Worm (Caenorhabditis elegans) whole organism, L3 larva: ENCODE results near the gene T05C12.9.

ENCODE experiments used
- R02D3.7 ChIP-seq: fragments of 150-350 bp; optimal IDR thresholded peaks from 2 replicates; lab custom pipeline; 2014; ENCODE audit warnings: missing biosample characterization, missing genetic modification characterization
- ZK546.5 ChIP-seq: sonication (generic microtip); optimal IDR thresholded peaks from 2 replicates; lab custom pipeline; 2017; ENCODE audit warnings: missing biosample characterization, missing genetic modification characterization
- aly-2 ChIP-seq: fragments of 150-350 bp; optimal IDR thresholded peaks from 2 replicates; lab custom pipeline; 2014; ENCODE audit warnings: missing biosample characterization, missing genetic modification characterization
- ama-1 ChIP-seq: fragments of 150-350 bp; optimal IDR thresholded peaks from 2 replicates; lab custom pipeline; 2018
- ceh-28 ChIP-seq: fragments of 150-350 bp; optimal IDR thresholded peaks from 2 replicates; lab custom pipeline; 2014; ENCODE audit warnings: missing biosample characterization, missing genetic modification reagents, missing genetic modification characterization
- ceh-9 ChIP-seq: sonication (generic microtip); optimal IDR thresholded peaks from 2 replicates; lab custom pipeline; 2018; ENCODE audit warnings: missing biosample characterization, missing genetic modification characterization
- daf-12 ChIP-seq: fragments of 150-350 bp; optimal IDR thresholded peaks from 2 replicates; lab custom pipeline; 2014; ENCODE audit warnings: missing biosample characterization, missing genetic modification reagents, missing genetic modification characterization
- egl-27 ChIP-seq: sonication (generic microtip); optimal IDR thresholded peaks from 4 replicates; lab custom pipeline; 2017; ENCODE audit warnings: missing biosample characterization, missing genetic modification reagents, missing genetic modification characterization
- egl-5 ChIP-seq: fragments of 150-350 bp; optimal IDR thresholded peaks from 2 replicates; lab custom pipeline; 2017; ENCODE audit warnings: missing biosample characterization, missing genetic modification reagents, missing genetic modification characterization, inconsistent platforms
- elt-1 ChIP-seq: fragments of 150-350 bp; optimal IDR thresholded peaks from 2 replicates; lab custom pipeline; 2014; ENCODE audit warnings: missing biosample characterization, missing genetic modification characterization
- elt-2 ChIP-seq: sonication (generic microtip); optimal IDR thresholded peaks from 2 replicates; lab custom pipeline; 2016; ENCODE audit warnings: missing genetic modification reagents, mild to moderate bottlenecking, missing genetic modification characterization, missing compliant biosample characterization
- elt-3 ChIP-seq, 3 experiments: fragments of 150-350 bp in 1 of 3; sonication (generic microtip) in 2 of 3; optimal IDR thresholded peaks; 2 replicates in 2 of 3; 4 replicates in 1 of 3; lab custom pipeline; 2014 to 2017; ENCODE audit warnings: missing biosample characterization in 3 of 3, missing genetic modification characterization in 3 of 3
- eor-1 ChIP-seq, 2 experiments: fragments of 150-350 bp; optimal IDR thresholded peaks; 2 replicates each; lab custom pipeline; 2014 to 2018; ENCODE audit warnings: missing biosample characterization in 2 of 2, missing genetic modification characterization in 2 of 2
- fos-1 ChIP-seq: fragments of 150-350 bp; optimal IDR thresholded peaks from 2 replicates; lab custom pipeline; 2014; ENCODE audit warnings: missing biosample characterization, missing genetic modification characterization
- hmg-11 ChIP-seq: sonication (generic microtip); optimal IDR thresholded peaks from 2 replicates; lab custom pipeline; 2016; ENCODE audit warnings: missing genetic modification characterization, missing compliant biosample characterization
- jun-1 ChIP-seq: fragments of 150-350 bp; optimal IDR thresholded peaks from 2 replicates; lab custom pipeline; 2014; ENCODE audit warnings: missing biosample characterization, missing genetic modification reagents, missing genetic modification characterization
- lin-15B ChIP-seq: fragments of 150-350 bp; optimal IDR thresholded peaks from 2 replicates; lab custom pipeline; 2014; ENCODE audit warnings: missing biosample characterization, missing genetic modification characterization
- lin-39 ChIP-seq: fragments of 150-350 bp; optimal IDR thresholded peaks from 2 replicates; lab custom pipeline; 2018; ENCODE audit warnings: missing biosample characterization, missing genetic modification reagents, missing genetic modification characterization
- mdl-1 ChIP-seq: fragments of 150-350 bp; optimal IDR thresholded peaks from 2 replicates; lab custom pipeline; 2014; ENCODE audit warnings: missing biosample characterization, missing genetic modification characterization
- nfya-1 ChIP-seq: sonication (generic microtip); optimal IDR thresholded peaks from 2 replicates; lab custom pipeline; 2017; ENCODE audit warnings: missing genetic modification characterization, mild to moderate bottlenecking, missing compliant biosample characterization, antibody characterized with exemption, moderate library complexity; ENCODE audit not compliant: insufficient read depth
- nhr-11 ChIP-seq: fragments of 150-350 bp; optimal IDR thresholded peaks from 2 replicates; lab custom pipeline; 2014; ENCODE audit warnings: missing biosample characterization, missing genetic modification characterization
- nhr-23 ChIP-seq: fragments of 150-350 bp; optimal IDR thresholded peaks from 2 replicates; lab custom pipeline; 2014; ENCODE audit warnings: missing biosample characterization, missing genetic modification reagents, missing genetic modification characterization
- nhr-237 ChIP-seq: fragments of 150-350 bp; optimal IDR thresholded peaks from 2 replicates; lab custom pipeline; 2014; ENCODE audit warnings: missing biosample characterization, missing genetic modification characterization
- nhr-25 ChIP-seq: sonication (generic microtip); optimal IDR thresholded peaks from 2 replicates; lab custom pipeline; 2017; ENCODE audit warnings: missing biosample characterization, missing genetic modification characterization
- nhr-43 ChIP-seq: sonication (generic microtip); optimal IDR thresholded peaks from 2 replicates; lab custom pipeline; 2016; ENCODE audit warnings: mild to moderate bottlenecking, missing genetic modification characterization, missing compliant biosample characterization; ENCODE audit not compliant: poor library complexity, severe bottlenecking
- nhr-67 ChIP-seq: fragments of 150-350 bp; optimal IDR thresholded peaks from 2 replicates; lab custom pipeline; 2014; ENCODE audit warnings: missing biosample characterization, missing genetic modification characterization
- nhr-77 ChIP-seq: fragments of 150-350 bp; optimal IDR thresholded peaks from 2 replicates; lab custom pipeline; 2014; ENCODE audit warnings: missing biosample characterization, missing genetic modification characterization
- pha-4 ChIP-seq: fragments of 150-350 bp; optimal IDR thresholded peaks from 2 replicates; lab custom pipeline; 2014; ENCODE audit warnings: missing biosample characterization, missing genetic modification reagents, missing genetic modification characterization
- sea-2 ChIP-seq: fragments of 150-350 bp; sonication (generic microtip); optimal IDR thresholded peaks from 4 replicates; lab custom pipeline; 2014; ENCODE audit warnings: missing biosample characterization, missing genetic modification reagents, missing genetic modification characterization
- snpc-4 ChIP-seq: fragments of 150-350 bp; optimal IDR thresholded peaks from 2 replicates; lab custom pipeline; 2014; ENCODE audit warnings: missing biosample characterization, missing genetic modification characterization
- ztf-11 ChIP-seq: fragments of 150-350 bp; optimal IDR thresholded peaks from 2 replicates; lab custom pipeline; 2014; ENCODE audit warnings: missing biosample characterization, missing genetic modification characterization
- ztf-4 ChIP-seq: fragments of 150-350 bp; optimal IDR thresholded peaks from 2 replicates; lab custom pipeline; 2014; ENCODE audit warnings: missing biosample characterization, missing genetic modification characterization

Gene T05C12.9

DNA sequence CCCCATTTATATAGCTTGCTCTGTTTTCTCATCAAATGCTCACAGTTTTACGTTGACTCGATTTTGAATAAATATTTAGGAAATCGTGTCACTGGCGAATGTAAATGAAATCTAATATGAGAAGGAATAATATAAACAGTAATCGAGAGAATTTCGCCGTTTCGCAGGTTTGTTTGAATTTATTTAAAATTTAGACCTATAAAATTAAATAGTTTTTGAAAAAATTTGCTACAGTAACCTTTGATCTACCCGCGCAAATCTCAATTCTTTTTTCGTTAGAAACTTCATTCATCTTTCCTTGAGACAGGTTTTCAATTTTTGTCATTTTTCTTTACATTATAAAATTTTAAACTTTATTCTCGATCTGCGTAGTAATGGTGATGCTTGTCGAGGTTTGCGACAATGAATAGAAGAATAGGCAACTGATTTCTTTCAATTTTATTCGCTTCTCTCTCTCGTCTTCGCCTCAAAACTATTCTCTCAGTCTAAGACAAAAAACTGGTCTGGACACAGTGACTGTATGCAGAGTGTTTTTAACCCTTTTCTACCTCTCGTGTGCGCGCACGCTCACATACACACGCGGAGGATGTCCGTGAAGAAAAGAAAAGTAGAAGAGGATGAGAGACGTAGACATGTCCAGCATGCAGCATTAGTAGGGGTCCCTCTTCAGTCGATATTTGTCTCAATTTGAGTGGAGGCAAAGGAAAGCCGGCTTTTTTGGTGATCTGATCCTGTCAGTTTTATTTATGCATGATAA lies 29.5 kb upstream of the T05C12.9 start, which contains the start of gene dab-1:
Gene dab-1, plus strand, starts transcription at position 78 of the 757 bp plus-strand sequence.
- TF ChIP-seq eor-1 (tag; optimal IDR thresholded peaks at IDR 0.05; lab: Kevin White, UChicago) (no peak), hmg-11 (peak; percentile 50), nfya-1 (tag; lab: Kevin White, UChicago) (peak; percentile 1), egl-27 (no peak), snpc-4 (peak; percentile 8), sea-2 (GFP tag; lab: Kevin White, UChicago) (no peak), ama-1 (lab: Kevin White, UChicago) (peak; percentile 31), mdl-1 (peak; percentile 15), lin-39 (tag; lab: Kevin White, UChicago) (no peak), elt-1 (tag; lab: Kevin White, UChicago) (no peak), nhr-23 (tag; lab: Kevin White, UChicago) (peak; percentile 40), nhr-77 (tag; lab: Kevin White, UChicago) (no peak), lin-15B (tag; lab: Kevin White, UChicago) (no peak), nhr-25 (tag; lab: Kevin White, UChicago) (peak; percentile 88), elt-2 (tag; lab: Kevin White, UChicago) (no peak), ceh-9 (tag; lab: Kevin White, UChicago) (no peak), pha-4 (tag; lab: Kevin White, UChicago) (peak; percentile 4)
- TF ChIP-seq, all 47 proteins: peak for 8

DNA sequence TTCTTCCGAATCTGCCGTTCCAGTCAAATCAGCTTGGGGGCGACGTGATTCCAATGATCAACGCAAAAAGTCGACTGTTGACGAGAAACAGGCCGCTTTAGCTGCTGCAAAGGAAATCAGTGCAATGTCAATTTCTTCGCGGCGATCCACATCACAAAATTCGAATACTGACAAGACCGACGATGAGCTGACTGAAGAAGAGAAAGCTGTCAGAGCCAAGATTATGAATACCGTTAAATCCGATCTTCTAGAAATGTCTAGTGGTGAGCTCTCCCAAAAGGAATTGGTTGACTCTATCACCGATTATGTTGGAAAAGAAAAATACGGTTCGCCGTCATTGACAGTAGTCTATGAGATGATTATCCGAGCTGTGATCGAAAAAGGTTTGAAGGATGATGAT lies 27.2 kb upstream of the T05C12.9 start:
- no peak for TF ChIP-seq jun-1 (tag; lab: Kevin White, UChicago)

DNA sequence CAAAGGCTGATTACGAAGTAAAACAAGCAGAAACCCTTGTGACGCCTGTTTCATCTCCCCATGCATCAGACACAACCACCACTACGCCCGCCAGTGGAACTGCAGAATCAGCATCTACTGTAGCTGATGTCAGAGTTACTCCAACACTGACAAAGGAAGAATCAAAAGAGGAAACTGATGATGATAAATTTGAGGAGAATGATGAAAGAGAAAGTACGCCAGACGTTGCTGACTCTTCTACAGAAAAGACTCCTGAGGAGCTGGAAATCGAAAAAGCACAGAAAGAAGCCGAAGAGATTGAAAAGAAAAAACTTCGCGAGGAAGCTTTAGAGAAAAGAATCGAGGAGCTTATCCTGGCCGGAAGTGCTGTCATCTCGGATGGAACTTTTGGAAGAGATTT lies 25.2 kb upstream of the T05C12.9 start:
- TF ChIP-seq pha-4 (tag; lab: Kevin White, UChicago) (no peak), ZK546.5 (tag; lab: Kevin White, UChicago) (no peak), ztf-11 (tag; lab: Kevin White, UChicago) (no peak), nhr-11 (tag; lab: Kevin White, UChicago) (no peak), nhr-67 (tag; lab: Kevin White, UChicago) (no peak), daf-12 (no peak), fos-1 (tag; lab: Kevin White, UChicago) (no peak)

DNA sequence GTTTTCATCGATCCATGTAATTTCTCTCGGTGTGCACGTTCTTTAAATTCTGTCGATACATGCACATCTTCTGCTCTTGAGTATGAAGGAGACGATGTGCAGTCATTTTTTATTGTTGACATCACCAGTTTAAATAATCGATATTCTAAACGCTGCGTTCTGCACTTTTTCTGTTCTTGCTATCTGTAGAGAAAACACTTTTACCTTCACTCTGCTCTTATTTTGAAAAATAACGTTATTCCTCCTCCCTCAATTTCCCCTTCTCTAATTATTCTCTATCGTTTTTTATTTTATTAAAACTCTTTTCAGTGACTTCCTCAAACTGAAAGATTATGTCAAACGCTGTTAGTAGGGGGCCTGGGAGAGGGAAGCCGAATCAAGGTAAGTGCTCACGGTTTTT lies 23.9 kb upstream of the T05C12.9 start, which contains the start of gene ifg-1:
Gene ifg-1, plus strand, starts transcription at position 301 of the 400 bp plus-strand sequence.
- TF ChIP-seq elt-3 (tag; optimal IDR thresholded peaks at IDR 0.05; lab: Kevin White, UChicago), result no peak
- TF ChIP-seq aly-2 (tag; lab: Kevin White, UChicago), result no peak
- TF ChIP-seq ztf-4, result no peak
- no peak for TF ChIP-seq pha-4 (tag; lab: Kevin White, UChicago)
- no peak for TF ChIP-seq nhr-237 (tag; lab: Kevin White, UChicago)
- no peak for TF ChIP-seq nhr-43 (tag; lab: Kevin White, UChicago)
- no peak for TF ChIP-seq nhr-23 (tag; lab: Kevin White, UChicago)

DNA sequence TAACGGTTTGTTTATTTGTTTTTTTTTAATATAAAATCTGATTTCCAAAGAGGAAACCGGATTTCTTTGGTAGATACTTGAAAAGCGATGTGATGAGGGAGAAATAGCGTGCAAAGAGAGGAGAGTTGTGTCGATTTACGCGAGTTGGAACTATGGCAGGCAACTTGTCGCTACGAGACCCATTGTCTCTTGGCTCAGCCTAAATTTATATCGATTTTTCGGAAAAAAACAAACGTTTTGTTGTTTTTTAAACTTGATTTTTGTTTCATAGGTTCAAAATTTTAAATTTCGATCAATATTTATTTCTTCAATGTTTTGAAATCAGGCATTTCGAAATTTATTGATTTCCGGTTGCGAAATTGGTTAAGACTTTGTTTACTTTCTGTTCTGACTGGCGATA lies 23.4 kb upstream of the T05C12.9 start, which contains the start of gene M110.3:
Gene M110.3, minus strand, starts transcription at position 184 of the 400 bp plus-strand sequence.
- peak; percentile 69 for TF ChIP-seq ceh-28 (tag; lab: Kevin White, UChicago)
- TF ChIP-seq lin-15B (tag; lab: Kevin White, UChicago), result peak; percentile 65
- TF ChIP-seq pha-4 (tag; lab: Kevin White, UChicago), result peak; percentile 80
- no peak for TF ChIP-seq nhr-237 (tag; lab: Kevin White, UChicago)
- TF ChIP-seq lin-39 (tag; lab: Kevin White, UChicago), result peak; percentile 70
- peak; percentile 73 for TF ChIP-seq nhr-23 (tag; lab: Kevin White, UChicago)
- TF ChIP-seq jun-1 (tag; lab: Kevin White, UChicago), result peak; percentile 4
- TF ChIP-seq ceh-9 (tag; lab: Kevin White, UChicago), result no peak
- TF ChIP-seq nhr-11 (tag; lab: Kevin White, UChicago), result no peak
- TF ChIP-seq R02D3.7, result peak; percentile 93
- peak; percentile 71 for TF ChIP-seq hmg-11
- TF ChIP-seq snpc-4, result peak; percentile 50
- TF ChIP-seq elt-2 (tag; lab: Kevin White, UChicago), result peak; percentile 14
- TF ChIP-seq nfya-1 (tag; lab: Kevin White, UChicago), result peak; percentile 76
- peak; percentile 67 for TF ChIP-seq egl-5 (tag; lab: Kevin White, UChicago)
